Fruit fly (Drosophila melanogaster) whole organism, embryonic: Measurements from ENCODE around the gene Pdxk.

Experiments
- ATbp ChIP-seq: fragments of 200-800 bp; sonication (Bioruptor generic); optimal IDR thresholded peaks from 2 replicates; lab custom pipeline; 2017; ENCODE audit warnings: missing biosample characterization, mild to moderate bottlenecking, missing genetic modification characterization, missing genetic modification reagents
- CG10366 ChIP-seq: fragments of 200-800 bp; sonication (Bioruptor generic); IDR thresholded peaks from 2 replicates; pipeline ENCODE4 v1.3.6; 2022; ENCODE audit warnings: missing biosample characterization, missing genetic modification characterization
- CG11560 ChIP-seq: fragments of 200-800 bp; sonication (Bioruptor generic); IDR thresholded peaks from 3 replicates; pipeline ENCODE4 v1.3.6; 2022; ENCODE audit warnings: missing biosample characterization, missing genetic modification characterization
- CG12942 ChIP-seq: fragments of 200-800 bp; sonication (Bioruptor generic); optimal IDR thresholded peaks from 3 replicates; lab custom pipeline; 2016; ENCODE audit warnings: missing biosample characterization, missing genetic modification characterization
- CG14860 ChIP-seq: fragments of 200-800 bp; sonication (Bioruptor generic); IDR thresholded peaks from 3 replicates; pipeline ENCODE4 v1.3.6; 2022; ENCODE audit warnings: missing biosample characterization, missing genetic modification characterization; ENCODE audit not compliant: partially characterized antibody
- CG33557 ChIP-seq: fragments of 200-800 bp; sonication (Bioruptor generic); optimal IDR thresholded peaks from 2 replicates; lab custom pipeline; 2019; ENCODE audit warnings: missing biosample characterization, mild to moderate bottlenecking, missing genetic modification characterization, moderate library complexity
- CG3726 ChIP-seq: fragments of 200-800 bp; sonication (Bioruptor generic); IDR thresholded peaks from 3 replicates; pipeline ENCODE4, ENCODE4 v1.3.6; 2022; ENCODE audit warnings: missing biosample characterization, missing genetic modification characterization
- CG4328 ChIP-seq: fragments of 200-800 bp; sonication (Bioruptor generic); optimal IDR thresholded peaks from 3 replicates; lab custom pipeline; 2017; ENCODE audit warnings: missing biosample characterization, missing genetic modification reagents, missing genetic modification characterization
- CG4360 ChIP-seq: fragments of 200-800 bp; sonication (Bioruptor generic); IDR thresholded peaks from 2 replicates; pipeline ENCODE4 v1.3.6; 2022; ENCODE audit warnings: missing biosample characterization, missing genetic modification characterization
- CG4424 ChIP-seq: fragments of 200-800 bp; sonication (Bioruptor generic); optimal IDR thresholded peaks from 3 replicates; lab custom pipeline; 2016; ENCODE audit warnings: missing biosample characterization, missing genetic modification characterization
- CG4707 ChIP-seq: fragments of 200-800 bp; sonication (Bioruptor generic); optimal IDR thresholded peaks from 2 replicates; lab custom pipeline; 2018; ENCODE audit warnings: missing biosample characterization, mild to moderate bottlenecking, missing genetic modification characterization, moderate library complexity
- CG7271 ChIP-seq: fragments of 200-800 bp; sonication (Bioruptor generic); optimal IDR thresholded peaks from 2 replicates; lab custom pipeline; 2018; ENCODE audit warnings: missing biosample characterization, mild to moderate bottlenecking, missing genetic modification characterization, moderate library complexity
- CG8765 ChIP-seq: fragments of 200-800 bp; sonication (Bioruptor generic); IDR thresholded peaks from 2 replicates; pipeline ENCODE4 v1.3.6; 2022; ENCODE audit warnings: missing biosample characterization, missing genetic modification characterization
- CG8944 ChIP-seq: fragments of 200-800 bp; sonication (Bioruptor generic); optimal IDR thresholded peaks from 3 replicates; lab custom pipeline; 2016; ENCODE audit warnings: missing biosample characterization, missing genetic modification characterization
- CrebB ChIP-seq: fragments of 200-800 bp; sonication (Bioruptor generic); optimal IDR thresholded peaks from 3 replicates; lab custom pipeline; 2018; ENCODE audit warnings: missing biosample characterization, mild to moderate bottlenecking, missing genetic modification characterization
- H2.0 ChIP-seq: fragments of 200-800 bp; sonication (Bioruptor generic); IDR thresholded peaks from 2 replicates; pipeline ENCODE4 v1.3.6; 2022; ENCODE audit warnings: missing biosample characterization, missing genetic modification characterization
- HLH3B ChIP-seq: fragments of 200-800 bp; sonication (Bioruptor generic); IDR thresholded peaks from 2 replicates; pipeline ENCODE4 v1.3.6; 2022; ENCODE audit warnings: missing biosample characterization, missing genetic modification characterization
- HmgD ChIP-seq: fragments of 200-800 bp; sonication (Bioruptor generic); optimal IDR thresholded peaks from 3 replicates; lab custom pipeline; 2016; ENCODE audit warnings: missing biosample characterization, missing genetic modification characterization
- Mes4 ChIP-seq: fragments of 200-800 bp; sonication (Bioruptor generic); optimal IDR thresholded peaks from 2 replicates; lab custom pipeline; 2016; ENCODE audit warnings: missing biosample characterization, missing genetic modification characterization
- Mrtf ChIP-seq: fragments of 200-800 bp; sonication (Bioruptor generic); IDR thresholded peaks from 3 replicates; pipeline ENCODE4 v1.3.6; 2022; ENCODE audit warnings: missing biosample characterization, missing genetic modification characterization
- Rfx ChIP-seq: fragments of 200-800 bp; sonication (Bioruptor generic); IDR thresholded peaks from 2 replicates; pipeline ENCODE4 v1.3.6; 2022; ENCODE audit warnings: missing biosample characterization, missing genetic modification characterization
- Spps ChIP-seq: fragments of 200-800 bp; sonication (Bioruptor generic); optimal IDR thresholded peaks from 2 replicates; lab custom pipeline; 2018; ENCODE audit warnings: missing biosample characterization, mild to moderate bottlenecking, missing genetic modification characterization
- Stat92E ChIP-seq, 3 experiments: fragments of >200 bp in 2 of 3; fragments of 200-800 bp in 1 of 3; sonication (Bioruptor generic) in 1 of 3; optimal IDR thresholded peaks; 2 replicates each; lab custom pipeline; 2017 to 2019; ENCODE audit warnings: missing biosample characterization in 3 of 3, missing genetic modification characterization in 3 of 3, mild to moderate bottlenecking in 1 of 3, moderate library complexity in 1 of 3
- ab ChIP-seq: fragments of 200-800 bp; sonication (Bioruptor generic); optimal IDR thresholded peaks from 2 replicates; lab custom pipeline; 2016; ENCODE audit warnings: missing biosample characterization, missing genetic modification characterization
- al ChIP-seq: fragments of 200-800 bp; sonication (Bioruptor generic); IDR thresholded peaks from 2 replicates; pipeline ENCODE4 v1.3.6; 2022; ENCODE audit warnings: missing biosample characterization, missing genetic modification characterization
- amos ChIP-seq: fragments of 200-800 bp; sonication (Bioruptor generic); IDR thresholded peaks from 2 replicates; pipeline ENCODE4 v1.3.6; 2022; ENCODE audit warnings: missing biosample characterization, missing genetic modification characterization; ENCODE audit not compliant: partially characterized antibody
- az2 ChIP-seq: fragments of 200-800 bp; sonication (Bioruptor generic); optimal IDR thresholded peaks from 3 replicates; lab custom pipeline; 2016; ENCODE audit warnings: missing biosample characterization, missing genetic modification characterization
- bowl ChIP-seq: fragments of 200-800 bp; sonication (Bioruptor generic); IDR thresholded peaks from 2 replicates; pipeline ENCODE4 v1.3.6; 2022; ENCODE audit warnings: missing biosample characterization, missing genetic modification characterization
- caup ChIP-seq: fragments of 200-800 bp; sonication (Bioruptor generic); optimal IDR thresholded peaks from 3 replicates; lab custom pipeline; 2017; ENCODE audit warnings: missing biosample characterization, mild to moderate bottlenecking, missing genetic modification characterization, moderate library complexity; ENCODE audit not compliant: severe bottlenecking
- chinmo ChIP-seq: fragments of 200-800 bp; sonication (Bioruptor generic); IDR thresholded peaks from 4 replicates; pipeline ENCODE4 v1.3.6; 2022; ENCODE audit warnings: missing biosample characterization, missing genetic modification characterization; ENCODE audit not compliant: partially characterized antibody
- chn ChIP-seq: fragments of 200-800 bp; sonication (Bioruptor generic); optimal IDR thresholded peaks from 2 replicates; lab custom pipeline; 2016; ENCODE audit warnings: missing biosample characterization, missing genetic modification characterization
- exex ChIP-seq: fragments of 200-800 bp; sonication (Bioruptor generic); optimal IDR thresholded peaks from 4 replicates; lab custom pipeline; 2018; ENCODE audit warnings: missing biosample characterization, mild to moderate bottlenecking, missing genetic modification characterization, moderate library complexity
- fd3F ChIP-seq: fragments of 200-800 bp; sonication (Bioruptor generic); optimal IDR thresholded peaks from 2 replicates; lab custom pipeline; 2018; ENCODE audit warnings: missing biosample characterization, mild to moderate bottlenecking, missing genetic modification characterization, moderate library complexity
- gcm2 ChIP-seq: fragments of 200-800 bp; sonication (Bioruptor generic); optimal IDR thresholded peaks from 2 replicates; lab custom pipeline; 2016; ENCODE audit warnings: missing biosample characterization, missing genetic modification characterization
- gem ChIP-seq: fragments of 200-800 bp; sonication (Bioruptor generic); optimal IDR thresholded peaks from 2 replicates; lab custom pipeline; 2019; ENCODE audit warnings: missing biosample characterization, mild to moderate bottlenecking, missing genetic modification characterization, moderate library complexity
- her ChIP-seq: fragments of 200-800 bp; sonication (Bioruptor generic); optimal IDR thresholded peaks from 2 replicates; lab custom pipeline; 2016; ENCODE audit warnings: missing biosample characterization, missing genetic modification characterization
- ken ChIP-seq: fragments of 200-800 bp; sonication (Bioruptor generic); IDR thresholded peaks from 3 replicates; pipeline ENCODE4 v1.3.6; 2022; ENCODE audit warnings: missing biosample characterization, missing genetic modification characterization
- klu ChIP-seq: fragments of 200-800 bp; sonication (Bioruptor generic); IDR thresholded peaks from 2 replicates; pipeline ENCODE4 v1.3.6; 2022; ENCODE audit warnings: missing biosample characterization, missing genetic modification characterization
- lilli ChIP-seq: fragments of 200-800 bp; sonication (Bioruptor generic); optimal IDR thresholded peaks from 3 replicates; lab custom pipeline; 2016; ENCODE audit warnings: missing biosample characterization, missing genetic modification characterization
- mirr ChIP-seq: fragments of 200-800 bp; sonication (Bioruptor generic); optimal IDR thresholded peaks from 3 replicates; lab custom pipeline; 2018; ENCODE audit warnings: missing biosample characterization, mild to moderate bottlenecking, missing genetic modification characterization
- org-1 ChIP-seq: fragments of 200-800 bp; sonication (Bioruptor generic); optimal IDR thresholded peaks from 2 replicates; lab custom pipeline; 2017; ENCODE audit warnings: missing biosample characterization, missing genetic modification characterization
- psq ChIP-seq: fragments of 200-800 bp; sonication (Bioruptor generic); optimal IDR thresholded peaks from 2 replicates; lab custom pipeline; 2017; ENCODE audit warnings: missing biosample characterization, missing genetic modification characterization
- ro ChIP-seq: fragments of 200-800 bp; sonication (Bioruptor generic); IDR thresholded peaks from 2 replicates; pipeline ENCODE4 v1.3.6; 2022; ENCODE audit warnings: missing biosample characterization, missing genetic modification characterization
- salm ChIP-seq: fragments of 200-800 bp; sonication (Bioruptor generic); optimal IDR thresholded peaks from 2 replicates; lab custom pipeline; 2018; ENCODE audit warnings: missing biosample characterization, mild to moderate bottlenecking, missing genetic modification characterization
- stc ChIP-seq: fragments of 200-800 bp; sonication (Bioruptor generic); IDR thresholded peaks from 2 replicates; pipeline ENCODE4 v1.3.6; 2022; ENCODE audit warnings: missing biosample characterization, missing genetic modification characterization
- stwl ChIP-seq: fragments of 200-800 bp; sonication (Bioruptor generic); optimal IDR thresholded peaks from 3 replicates; lab custom pipeline; 2018; ENCODE audit warnings: missing biosample characterization, mild to moderate bottlenecking, missing genetic modification characterization, moderate library complexity
- wdn ChIP-seq: fragments of 200-800 bp; sonication (Bioruptor generic); IDR thresholded peaks from 2 replicates; pipeline ENCODE4 v1.3.6; 2022; ENCODE audit warnings: missing biosample characterization, missing genetic modification characterization
- wor ChIP-seq: fragments of 200-800 bp; sonication (Bioruptor generic); IDR thresholded peaks from 2 replicates; pipeline ENCODE4 v1.3.6; 2022; ENCODE audit warnings: missing biosample characterization, missing genetic modification characterization

Pdxk gene

dm6 chr3L:9377198-9378035 is 17.3 kb downstream of the Pdxk start, which contains the start of gene Hsp26 (continued):
- TF ChIP-seq CG12942 (GFP tag; lab: Kevin White, UChicago) = peak; percentile 77
- peak; percentile 22; the same call in 1 of the 2 replicates for TF ChIP-seq CG8765 (GFP tag; lab: Robert Waterston, UW)
- TF ChIP-seq ro (GFP tag; lab: Robert Waterston, UW) = peak; percentile 46; the same call in 1 of the 2 replicates
- TF ChIP-seq HmgD (GFP tag; lab: Kevin White, UChicago) = no peak
- peak; percentile 87 for TF ChIP-seq CG10366 (GFP tag; lab: Robert Waterston, UW)
- TF ChIP-seq klu (GFP tag; lab: Robert Waterston, UW) = no peak; the same call in 1 of the 2 replicates
- TF ChIP-seq gcm2 (GFP tag; lab: Kevin White, UChicago) = peak; percentile 58
- peak; percentile 82 for TF ChIP-seq CG8944
- TF ChIP-seq ATbp (GFP tag; lab: Kevin White, UChicago) = peak; percentile 87
- peak; percentile 83 for TF ChIP-seq CG4424
- TF ChIP-seq CG33557 (GFP tag; lab: Kevin White, UChicago) = peak; percentile 21
- TF ChIP-seq HLH3B (GFP tag; lab: Robert Waterston, UW) = peak; percentile 89
- peak; percentile 64 for TF ChIP-seq psq (GFP tag; lab: Kevin White, UChicago)
- no peak for TF ChIP-seq amos (GFP tag; lab: Robert Waterston, UW)
- TF ChIP-seq CG4360 (GFP tag; lab: Robert Waterston, UW) = peak; percentile 54
- peak; percentile 83 for TF ChIP-seq caup (GFP tag; lab: Kevin White, UChicago)
- peak; percentile 49 for TF ChIP-seq CG4707 (GFP tag; lab: Kevin White, UChicago)
- TF ChIP-seq lilli = peak; percentile 89
- peak; percentile 86; the same call in 2 of the 4 replicates for TF ChIP-seq chinmo (GFP tag; lab: Robert Waterston, UW)
- TF ChIP-seq her = peak; percentile 87
- peak; percentile 92 for TF ChIP-seq gem (tag; lab: Kevin White, UChicago)
- TF ChIP-seq org-1 (GFP tag; lab: Kevin White, UChicago) = peak; percentile 70
- peak; percentile 79 for TF ChIP-seq H2.0 (GFP tag; lab: Robert Waterston, UW)
- peak; percentile 13 for TF ChIP-seq CG4328
- peak; percentile 79 for TF ChIP-seq chn (GFP tag; lab: Kevin White, UChicago)
- TF ChIP-seq mirr (GFP tag; lab: Kevin White, UChicago) = no peak
- TF ChIP-seq Mes4 (GFP tag; lab: Kevin White, UChicago) = peak; percentile 88
- TF ChIP-seq CG14860 (GFP tag; lab: Robert Waterston, UW) = no peak
- peak; percentile 67 for TF ChIP-seq fd3F (GFP tag; lab: Kevin White, UChicago)
- peak; percentile 92 for TF ChIP-seq stc (GFP tag; lab: Robert Waterston, UW)
- TF ChIP-seq wor = peak; percentile 52; the same call in 1 of the 2 replicates
- no peak for TF ChIP-seq ab (GFP tag; lab: Kevin White, UChicago)
- TF ChIP-seq CrebB (tag; lab: Kevin White, UChicago) = peak; percentile 71
- peak; percentile 35; the same call in 1 of the 2 replicates for TF ChIP-seq al (GFP tag; lab: Robert Waterston, UW)
- no peak for TF ChIP-seq stwl (tag; lab: Kevin White, UChicago)
- 0 out of 3 replicates have a peak, but pooled peaks have one; percentile 29 for TF ChIP-seq CG11560 (tag; lab: Robert Waterston, UW)
- TF ChIP-seq salm (tag; lab: Kevin White, UChicago) = peak; percentile 85
- TF ChIP-seq CG3726 (GFP tag; lab: Robert Waterston, UW) = 0 out of 3 replicates have a peak, but pooled peaks have one; percentile 47
- peak; percentile 85 for TF ChIP-seq ken (GFP tag; lab: Robert Waterston, UW)
- peak in 1 of 3 experiments; percentile 59 for TF ChIP-seq Stat92E (GFP tag; optimal IDR thresholded peaks at IDR 0.05; lab: Kevin White, UChicago)
- TF ChIP-seq exex (tag; lab: Kevin White, UChicago) = no peak
- TF ChIP-seq CG7271 = no peak
- peak; percentile 83 for TF ChIP-seq Rfx (GFP tag; lab: Robert Waterston, UW)
- TF ChIP-seq bowl (GFP tag; lab: Robert Waterston, UW) = peak; percentile 71; the same call in 1 of the 2 replicates
- TF ChIP-seq Mrtf (GFP tag; lab: Robert Waterston, UW) = peak; percentile 55; the same call in 1 of the 3 replicates
- peak; percentile 59 for TF ChIP-seq Spps (tag; lab: Kevin White, UChicago)
- TF ChIP-seq az2 (GFP tag; lab: Kevin White, UChicago) = peak; percentile 85
- TF ChIP-seq wdn (GFP tag; lab: Robert Waterston, UW) = peak; percentile 81
